Worm (Caenorhabditis elegans) whole organism, L4/young adult: ENCODE data around the gene Y71H2AL.2.

ENCODE experiments used
- W03F9.2 ChIP-seq: fragments of 150-350 bp; optimal IDR thresholded peaks from 2 replicates; lab custom pipeline; 2014; ENCODE audit warnings: missing biosample characterization, missing genetic modification characterization
- dao-5 ChIP-seq: sonication (generic microtip); optimal IDR thresholded peaks from 2 replicates; lab custom pipeline; 2016; ENCODE audit warnings: missing genotype, missing genetic modification characterization, moderate library complexity, missing compliant biosample characterization
- him-1 ChIP-seq: sonication (generic microtip); optimal IDR thresholded peaks from 2 replicates; lab custom pipeline; 2016; ENCODE audit warnings: missing genotype, missing genetic modification reagents, missing genetic modification characterization, missing compliant biosample characterization

The Y71H2AL.2 gene

DNA sequence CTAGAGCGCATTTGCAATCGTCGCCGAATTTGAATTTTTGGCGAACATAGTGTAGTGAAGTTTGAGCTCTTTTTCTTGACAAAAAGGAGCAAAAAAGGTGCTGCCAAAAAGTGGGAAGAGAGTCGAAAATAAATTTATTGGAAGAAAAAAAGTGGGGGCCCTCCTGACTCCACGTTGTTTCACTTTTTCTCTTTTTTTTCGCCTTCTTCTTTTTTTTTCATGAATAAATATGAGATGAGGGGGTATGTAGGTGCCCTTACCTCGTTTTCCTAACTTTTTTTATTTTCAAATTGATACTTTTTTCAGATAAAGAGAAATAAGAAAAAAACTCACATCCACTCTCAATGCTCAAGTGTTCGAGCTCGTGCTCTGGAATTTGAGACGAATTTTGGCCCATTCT is at the start of gene Y71H2AL.2, which contains the start of the genes Y71H2AL.4 and pbo-1:
Gene Y71H2AL.2 (plus strand): TSS at position 301 of the 400 bp plus-strand sequence.
Gene Y71H2AL.4 (plus strand): TSS at position 345 of the 400 bp plus-strand sequence.
Gene pbo-1 (minus strand): TSS at position 400 of the 400 bp plus-strand sequence.
- TF ChIP-seq him-1 = no peak
- no peak for TF ChIP-seq W03F9.2 (tag; lab: Kevin White, UChicago)
- TF ChIP-seq dao-5 (tag; lab: Kevin White, UChicago) = no peak

- TF ChIP-seq dao-5 (tag; lab: Kevin White, UChicago) (no peak), him-1 (no peak), W03F9.2 (tag; lab: Kevin White, UChicago) (no peak)
Observed at ce11 chrIII:2641659-2642058, 44.5 kb upstream of the Y71H2AL.2 start.

DNA sequence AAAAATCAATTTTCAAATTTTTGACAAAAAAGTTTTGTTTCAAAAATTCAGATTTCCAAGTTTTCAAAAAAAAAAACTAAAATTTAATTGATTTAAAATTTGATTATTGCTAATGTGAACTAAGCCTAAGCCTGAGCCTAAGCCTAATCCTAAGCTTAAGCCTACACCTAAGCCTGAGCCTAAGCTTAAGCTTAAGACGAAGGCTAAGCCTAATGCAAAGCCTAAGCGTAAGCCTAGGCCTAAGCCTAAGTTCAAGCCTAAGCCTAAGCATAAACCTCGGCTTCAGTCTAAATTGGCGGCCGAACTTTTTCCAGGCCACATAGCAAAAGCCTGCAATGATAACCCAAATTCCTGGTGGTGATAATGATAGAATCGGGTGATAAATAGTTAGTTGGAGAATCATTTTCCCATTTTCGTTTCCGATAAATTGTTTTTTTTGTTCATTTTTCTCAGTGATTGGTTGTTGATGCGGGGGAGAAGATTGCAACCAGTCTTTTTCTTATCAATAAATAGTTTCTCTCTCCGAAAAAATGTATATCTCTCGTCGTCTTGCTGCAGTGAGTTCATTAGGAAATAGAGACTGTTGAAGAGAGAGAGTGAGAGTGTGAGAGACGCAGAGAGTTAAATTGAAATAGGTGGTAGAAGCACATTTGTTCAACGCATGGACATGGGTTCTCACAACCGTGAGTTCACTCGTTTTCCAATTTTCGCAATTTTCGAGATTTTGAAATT is 38.8 kb upstream of the Y71H2AL.2 start:
- no peak for TF ChIP-seq dao-5 (tag; lab: Kevin White, UChicago)
- TF ChIP-seq him-1 = no peak
- TF ChIP-seq W03F9.2 (tag; lab: Kevin White, UChicago) = no peak

ce11 chrIII:2651519-2651918 is 34.6 kb upstream of the Y71H2AL.2 start:
- TF ChIP-seq dao-5 (tag; lab: Kevin White, UChicago) (no peak), him-1 (no peak), W03F9.2 (tag; lab: Kevin White, UChicago) (no peak)

DNA sequence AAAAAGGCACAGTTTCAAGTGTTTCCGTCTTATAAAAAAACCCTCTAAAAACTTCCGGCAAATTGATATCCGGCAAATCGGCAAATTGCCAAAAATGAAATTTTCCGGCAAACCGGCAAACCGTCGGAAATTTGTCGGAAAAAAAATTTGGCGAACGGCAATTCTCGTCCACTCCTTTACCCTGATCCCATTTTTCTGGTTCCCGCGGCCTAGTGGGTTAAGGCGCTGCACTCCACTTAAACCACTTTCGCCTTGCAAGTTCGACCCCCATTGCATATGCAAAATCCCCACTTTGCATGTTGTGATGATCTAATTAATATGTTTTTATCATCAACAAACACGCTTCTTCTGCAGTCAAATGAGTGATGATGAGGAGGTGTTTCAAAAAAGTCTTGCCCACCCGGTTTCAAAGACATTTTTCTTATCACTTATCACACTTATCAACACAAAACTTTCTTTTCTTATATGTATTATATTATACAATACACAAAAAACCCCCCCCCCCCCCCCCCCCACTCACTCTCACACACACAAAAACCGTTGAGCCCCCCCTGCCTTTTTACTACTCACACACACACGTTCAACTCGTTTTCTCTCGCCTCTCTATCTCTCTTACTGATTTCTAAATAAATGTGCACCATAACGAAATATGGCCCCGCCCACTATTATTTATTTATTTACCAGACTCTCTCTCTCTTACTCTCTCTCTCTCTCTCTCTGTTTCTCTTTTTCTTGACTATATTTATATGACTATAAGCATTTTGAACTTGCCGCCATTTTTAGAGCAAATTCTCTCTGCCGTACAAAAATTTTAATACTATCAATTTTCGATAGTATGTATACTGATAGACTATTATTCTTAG is 33.2 kb upstream of the Y71H2AL.2 start:
- TF ChIP-seq him-1 (no peak), dao-5 (tag; lab: Kevin White, UChicago) (no peak), W03F9.2 (tag; lab: Kevin White, UChicago) (no peak)

DNA sequence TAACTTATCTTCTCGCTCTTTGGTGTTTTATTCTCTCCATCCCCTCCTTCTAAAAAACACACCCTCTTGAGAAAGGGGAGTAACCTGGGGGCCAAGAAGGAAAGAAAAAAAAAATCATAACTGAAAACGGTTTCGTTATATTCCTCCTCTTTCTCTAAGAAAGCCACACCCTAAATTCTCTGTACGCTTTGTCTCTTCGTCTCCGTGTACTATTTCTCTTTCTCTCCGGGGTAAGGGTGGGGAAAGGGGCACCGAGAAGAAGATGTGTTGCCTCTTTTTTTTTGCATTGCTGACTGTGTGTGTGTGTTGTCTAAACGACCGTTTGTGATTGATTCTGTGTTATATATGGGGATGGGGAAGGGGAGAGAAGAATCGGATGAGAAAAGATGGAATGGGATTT is 30.0 kb upstream of the Y71H2AL.2 start:
- TF ChIP-seq dao-5 (tag; lab: Kevin White, UChicago) (no peak), him-1 (no peak), W03F9.2 (tag; lab: Kevin White, UChicago) (no peak)

DNA sequence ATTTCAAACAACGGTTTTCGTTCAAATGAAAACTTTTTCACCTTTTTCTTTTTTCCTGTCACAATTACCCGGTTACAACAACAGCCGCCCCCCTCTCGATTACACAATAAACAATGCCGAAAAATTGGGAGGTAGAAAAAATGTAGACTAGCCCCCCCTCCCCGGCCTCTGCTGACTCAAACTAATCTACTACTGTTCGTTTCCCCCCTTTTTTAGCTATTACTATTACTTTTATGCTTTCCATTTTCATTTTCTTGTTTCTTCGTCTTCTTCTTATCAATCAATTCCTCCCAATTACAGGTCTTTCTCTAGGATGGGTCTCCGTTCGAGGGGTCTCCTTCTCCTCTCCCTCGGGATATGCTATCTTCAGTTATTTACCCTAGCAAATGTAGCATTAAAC is 28.4 kb upstream of the Y71H2AL.2 start, which contains the start of gene let-805:
Gene let-805 (plus strand): TSS at position 301 of the 400 bp plus-strand sequence.
- TF ChIP-seq him-1 = no peak

- TF ChIP-seq dao-5 (tag; lab: Kevin White, UChicago) = no peak
Observed at ce11 chrIII:2675449-2675848, 10.7 kb upstream of the Y71H2AL.2 start.

DNA sequence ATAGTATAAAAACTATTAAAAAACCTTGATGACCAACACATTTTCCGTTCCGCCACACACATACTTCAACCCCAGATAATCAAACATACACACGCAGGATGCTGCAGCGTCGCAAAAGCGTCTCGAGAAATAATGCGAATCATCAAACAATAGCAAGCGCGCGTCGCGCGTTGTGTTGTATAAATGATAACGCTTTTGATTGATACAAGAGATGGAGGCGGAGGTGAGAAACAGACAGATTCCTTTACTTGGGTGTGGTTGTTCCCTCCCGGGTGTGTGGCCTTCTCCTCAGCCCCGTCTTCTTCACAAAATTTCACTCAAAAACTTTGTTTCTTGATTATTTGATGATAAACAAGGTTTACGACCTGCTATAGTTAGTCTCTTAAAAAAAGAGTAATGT is 10.1 kb upstream of the Y71H2AL.2 start:
- TF ChIP-seq dao-5 (tag; lab: Kevin White, UChicago) = no peak
- no peak for TF ChIP-seq him-1
- no peak for TF ChIP-seq W03F9.2 (tag; lab: Kevin White, UChicago)

ce11 chrIII:2678017-2678416 is 8.1 kb upstream of the Y71H2AL.2 start:
- no peak for TF ChIP-seq him-1
- TF ChIP-seq W03F9.2 (tag; lab: Kevin White, UChicago) = no peak
- no peak for TF ChIP-seq dao-5 (tag; lab: Kevin White, UChicago)

DNA sequence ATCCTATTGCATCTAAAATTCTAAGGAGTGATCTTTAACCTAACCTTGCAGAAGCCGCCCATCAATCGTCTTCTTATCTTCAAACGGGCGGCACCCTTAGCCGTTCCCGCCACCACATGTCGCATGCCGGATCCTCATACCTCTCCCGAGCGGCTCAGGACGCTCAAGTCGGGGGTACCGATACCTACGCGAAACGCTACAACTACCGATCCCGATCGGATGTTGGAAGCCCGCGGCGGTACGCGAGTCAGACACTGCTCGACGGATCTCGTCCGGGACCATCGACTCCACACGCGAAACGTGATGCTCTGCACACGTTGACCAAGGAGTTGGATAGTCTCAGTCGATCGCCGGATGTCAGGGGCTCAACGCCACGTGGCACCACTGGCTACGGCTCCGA is 6.8 kb upstream of the Y71H2AL.2 start:
- no peak for TF ChIP-seq W03F9.2 (tag; lab: Kevin White, UChicago)
- no peak for TF ChIP-seq dao-5 (tag; lab: Kevin White, UChicago)
- TF ChIP-seq him-1 = no peak

- TF ChIP-seq dao-5 (tag; lab: Kevin White, UChicago) (no peak), him-1 (no peak), W03F9.2 (tag; lab: Kevin White, UChicago) (no peak)
Observed at ce11 chrIII:2681559-2681958, 4.6 kb upstream of the Y71H2AL.2 start.

DNA sequence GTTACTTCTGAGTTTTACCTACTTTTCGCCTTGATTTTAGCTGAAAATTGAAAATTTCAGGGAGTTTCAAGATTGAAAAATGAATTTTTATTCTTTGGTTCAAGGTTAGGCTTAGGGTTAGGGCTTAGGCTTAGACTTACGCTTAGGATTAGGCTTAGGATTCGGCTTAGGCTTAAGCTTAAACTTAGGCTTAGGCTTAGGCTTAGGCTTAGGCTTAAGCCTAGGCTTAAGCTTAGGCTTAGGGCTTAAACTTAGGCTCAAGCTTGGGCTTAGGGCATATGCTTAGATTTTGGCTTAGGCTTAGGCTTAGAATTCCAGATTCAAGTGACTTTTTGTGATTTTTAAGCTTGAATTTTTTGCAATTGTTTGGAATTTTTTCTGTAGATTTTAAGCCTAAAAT is 2.8 kb upstream of the Y71H2AL.2 start:
- TF ChIP-seq dao-5 (tag; lab: Kevin White, UChicago) (no peak), W03F9.2 (tag; lab: Kevin White, UChicago) (no peak), him-1 (no peak)

DNA sequence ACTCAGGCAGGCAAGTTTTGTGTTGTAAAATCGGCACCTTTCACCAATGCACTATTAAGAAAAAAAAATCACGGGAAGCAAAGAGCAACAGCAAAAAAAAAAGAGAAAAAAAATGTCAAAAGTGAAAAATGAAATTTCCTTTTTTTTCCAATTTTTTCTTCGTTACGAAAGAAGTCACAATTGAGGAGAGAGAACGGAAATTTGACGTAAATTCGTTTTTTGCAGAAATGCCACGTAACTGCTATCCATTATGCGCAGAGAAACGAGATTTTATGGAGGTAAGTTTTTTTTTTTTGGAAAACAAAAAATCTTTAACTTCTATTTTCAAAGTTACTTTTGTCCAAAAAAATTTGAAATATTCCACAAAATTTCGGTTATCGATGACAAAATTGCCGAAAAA is 499 bp downstream of the Y71H2AL.2 start:
- no peak for TF ChIP-seq him-1
